Worm (Caenorhabditis elegans) whole organism, L3 larva: ENCODE measurements around the gene Y62E10A.6.

ENCODE experiments used
- R02D3.7 ChIP-seq: fragments of 150-350 bp; optimal IDR thresholded peaks from 2 replicates; lab custom pipeline; 2014; ENCODE audit warnings: missing biosample characterization, missing genetic modification characterization
- ZK546.5 ChIP-seq: sonication (generic microtip); optimal IDR thresholded peaks from 2 replicates; lab custom pipeline; 2017; ENCODE audit warnings: missing biosample characterization, missing genetic modification characterization
- aly-2 ChIP-seq: fragments of 150-350 bp; optimal IDR thresholded peaks from 2 replicates; lab custom pipeline; 2014; ENCODE audit warnings: missing biosample characterization, missing genetic modification characterization
- ama-1 ChIP-seq: fragments of 150-350 bp; optimal IDR thresholded peaks from 2 replicates; lab custom pipeline; 2018
- ceh-16 ChIP-seq: sonication (generic microtip); optimal IDR thresholded peaks from 2 replicates; lab custom pipeline; 2017; ENCODE audit warnings: missing biosample characterization, missing genetic modification characterization
- ceh-28 ChIP-seq: fragments of 150-350 bp; optimal IDR thresholded peaks from 2 replicates; lab custom pipeline; 2014; ENCODE audit warnings: missing biosample characterization, missing genetic modification reagents, missing genetic modification characterization
- ceh-82 ChIP-seq: fragments of 150-350 bp; optimal IDR thresholded peaks from 2 replicates; lab custom pipeline; 2014; ENCODE audit warnings: missing biosample characterization, missing genetic modification characterization
- ceh-9 ChIP-seq: sonication (generic microtip); optimal IDR thresholded peaks from 2 replicates; lab custom pipeline; 2018; ENCODE audit warnings: missing biosample characterization, missing genetic modification characterization
- daf-12 ChIP-seq: fragments of 150-350 bp; optimal IDR thresholded peaks from 2 replicates; lab custom pipeline; 2014; ENCODE audit warnings: missing biosample characterization, missing genetic modification reagents, missing genetic modification characterization
- egl-27 ChIP-seq: sonication (generic microtip); optimal IDR thresholded peaks from 4 replicates; lab custom pipeline; 2017; ENCODE audit warnings: missing biosample characterization, missing genetic modification reagents, missing genetic modification characterization
- egl-5 ChIP-seq: fragments of 150-350 bp; optimal IDR thresholded peaks from 2 replicates; lab custom pipeline; 2017; ENCODE audit warnings: missing biosample characterization, missing genetic modification reagents, missing genetic modification characterization, inconsistent platforms
- elt-1 ChIP-seq: fragments of 150-350 bp; optimal IDR thresholded peaks from 2 replicates; lab custom pipeline; 2014; ENCODE audit warnings: missing biosample characterization, missing genetic modification characterization
- elt-2 ChIP-seq: sonication (generic microtip); optimal IDR thresholded peaks from 2 replicates; lab custom pipeline; 2016; ENCODE audit warnings: missing genetic modification reagents, mild to moderate bottlenecking, missing genetic modification characterization, missing compliant biosample characterization
- elt-3 ChIP-seq, 3 experiments: fragments of 150-350 bp in 1 of 3; sonication (generic microtip) in 2 of 3; optimal IDR thresholded peaks; 2 replicates in 2 of 3; 4 replicates in 1 of 3; lab custom pipeline; 2014 to 2017; ENCODE audit warnings: missing biosample characterization in 3 of 3, missing genetic modification characterization in 3 of 3
- eor-1 ChIP-seq, 2 experiments: fragments of 150-350 bp; optimal IDR thresholded peaks; 2 replicates each; lab custom pipeline; 2014 to 2018; ENCODE audit warnings: missing biosample characterization in 2 of 2, missing genetic modification characterization in 2 of 2
- fkh-10 ChIP-seq: sonication (generic microtip); optimal IDR thresholded peaks from 2 replicates; lab custom pipeline; 2017; ENCODE audit warnings: missing biosample characterization, missing genetic modification reagents, missing genetic modification characterization
- fkh-2 ChIP-seq: fragments of 150-350 bp; optimal IDR thresholded peaks from 2 replicates; lab custom pipeline; 2014; ENCODE audit warnings: missing biosample characterization, missing genetic modification reagents, missing genetic modification characterization
- fos-1 ChIP-seq: fragments of 150-350 bp; optimal IDR thresholded peaks from 2 replicates; lab custom pipeline; 2014; ENCODE audit warnings: missing biosample characterization, missing genetic modification characterization
- hmg-11 ChIP-seq: sonication (generic microtip); optimal IDR thresholded peaks from 2 replicates; lab custom pipeline; 2016; ENCODE audit warnings: missing genetic modification characterization, missing compliant biosample characterization
- jun-1 ChIP-seq: fragments of 150-350 bp; optimal IDR thresholded peaks from 2 replicates; lab custom pipeline; 2014; ENCODE audit warnings: missing biosample characterization, missing genetic modification reagents, missing genetic modification characterization
- lin-15B ChIP-seq: fragments of 150-350 bp; optimal IDR thresholded peaks from 2 replicates; lab custom pipeline; 2014; ENCODE audit warnings: missing biosample characterization, missing genetic modification characterization
- lin-39 ChIP-seq: fragments of 150-350 bp; optimal IDR thresholded peaks from 2 replicates; lab custom pipeline; 2018; ENCODE audit warnings: missing biosample characterization, missing genetic modification reagents, missing genetic modification characterization
- lsy-12 ChIP-seq: sonication (generic microtip); optimal IDR thresholded peaks from 2 replicates; lab custom pipeline; 2016; ENCODE audit warnings: mild to moderate bottlenecking, missing genetic modification characterization, missing compliant biosample characterization
- mdl-1 ChIP-seq: fragments of 150-350 bp; optimal IDR thresholded peaks from 2 replicates; lab custom pipeline; 2014; ENCODE audit warnings: missing biosample characterization, missing genetic modification characterization
- mml-1 ChIP-seq: fragments of 150-350 bp; sonication (generic microtip); optimal IDR thresholded peaks from 3 replicates; lab custom pipeline; 2014; ENCODE audit warnings: missing biosample characterization, missing genetic modification characterization
- nfya-1 ChIP-seq: sonication (generic microtip); optimal IDR thresholded peaks from 2 replicates; lab custom pipeline; 2017; ENCODE audit warnings: missing genetic modification characterization, mild to moderate bottlenecking, missing compliant biosample characterization, antibody characterized with exemption, moderate library complexity; ENCODE audit not compliant: insufficient read depth
- nhr-11 ChIP-seq: fragments of 150-350 bp; optimal IDR thresholded peaks from 2 replicates; lab custom pipeline; 2014; ENCODE audit warnings: missing biosample characterization, missing genetic modification characterization
- nhr-12 ChIP-seq: fragments of 150-350 bp; optimal IDR thresholded peaks from 2 replicates; lab custom pipeline; 2014; ENCODE audit warnings: missing biosample characterization, missing genetic modification characterization
- nhr-23 ChIP-seq: fragments of 150-350 bp; optimal IDR thresholded peaks from 2 replicates; lab custom pipeline; 2014; ENCODE audit warnings: missing biosample characterization, missing genetic modification reagents, missing genetic modification characterization
- nhr-237 ChIP-seq: fragments of 150-350 bp; optimal IDR thresholded peaks from 2 replicates; lab custom pipeline; 2014; ENCODE audit warnings: missing biosample characterization, missing genetic modification characterization
- nhr-25 ChIP-seq: sonication (generic microtip); optimal IDR thresholded peaks from 2 replicates; lab custom pipeline; 2017; ENCODE audit warnings: missing biosample characterization, missing genetic modification characterization
- nhr-28 ChIP-seq: fragments of 150-350 bp; optimal IDR thresholded peaks from 2 replicates; lab custom pipeline; 2014; ENCODE audit warnings: missing biosample characterization, missing genetic modification characterization
- nhr-43 ChIP-seq: sonication (generic microtip); optimal IDR thresholded peaks from 2 replicates; lab custom pipeline; 2016; ENCODE audit warnings: mild to moderate bottlenecking, missing genetic modification characterization, missing compliant biosample characterization; ENCODE audit not compliant: poor library complexity, severe bottlenecking
- nhr-67 ChIP-seq: fragments of 150-350 bp; optimal IDR thresholded peaks from 2 replicates; lab custom pipeline; 2014; ENCODE audit warnings: missing biosample characterization, missing genetic modification characterization
- nhr-76 ChIP-seq: fragments of 150-350 bp; sonication (generic microtip); optimal IDR thresholded peaks from 5 replicates; lab custom pipeline; 2014; ENCODE audit warnings: missing biosample characterization, missing genetic modification characterization
- nhr-77 ChIP-seq: fragments of 150-350 bp; optimal IDR thresholded peaks from 2 replicates; lab custom pipeline; 2014; ENCODE audit warnings: missing biosample characterization, missing genetic modification characterization
- pha-4 ChIP-seq: fragments of 150-350 bp; optimal IDR thresholded peaks from 2 replicates; lab custom pipeline; 2014; ENCODE audit warnings: missing biosample characterization, missing genetic modification reagents, missing genetic modification characterization
- pqm-1 ChIP-seq: fragments of 150-350 bp; optimal IDR thresholded peaks from 2 replicates; lab custom pipeline; 2017; ENCODE audit warnings: missing biosample characterization, missing genetic modification characterization, inconsistent platforms
- sea-2 ChIP-seq: fragments of 150-350 bp; sonication (generic microtip); optimal IDR thresholded peaks from 4 replicates; lab custom pipeline; 2014; ENCODE audit warnings: missing biosample characterization, missing genetic modification reagents, missing genetic modification characterization
- skn-1 ChIP-seq: fragments of 150-350 bp; optimal IDR thresholded peaks from 2 replicates; lab custom pipeline; 2014; ENCODE audit warnings: missing biosample characterization, missing genetic modification characterization
- snpc-4 ChIP-seq: fragments of 150-350 bp; optimal IDR thresholded peaks from 2 replicates; lab custom pipeline; 2014; ENCODE audit warnings: missing biosample characterization, missing genetic modification characterization
- tbx-2 ChIP-seq: sonication (generic microtip); optimal IDR thresholded peaks from 2 replicates; lab custom pipeline; 2016; ENCODE audit warnings: mild to moderate bottlenecking, missing genetic modification characterization, missing compliant biosample characterization
- unc-39 ChIP-seq: sonication (generic microtip); optimal IDR thresholded peaks from 4 replicates; lab custom pipeline; 2017; ENCODE audit warnings: missing biosample characterization, missing genetic modification characterization
- unc-62 ChIP-seq: fragments of 150-350 bp; sonication (generic microtip); optimal IDR thresholded peaks from 4 replicates; lab custom pipeline; 2014; ENCODE audit warnings: missing biosample characterization, missing genetic modification reagents, missing genetic modification characterization
- zag-1 ChIP-seq: fragments of 150-350 bp; optimal IDR thresholded peaks from 2 replicates; lab custom pipeline; 2014; ENCODE audit warnings: missing biosample characterization, missing genetic modification characterization
- ztf-11 ChIP-seq: fragments of 150-350 bp; optimal IDR thresholded peaks from 2 replicates; lab custom pipeline; 2014; ENCODE audit warnings: missing biosample characterization, missing genetic modification characterization
- ztf-4 ChIP-seq: fragments of 150-350 bp; optimal IDR thresholded peaks from 2 replicates; lab custom pipeline; 2014; ENCODE audit warnings: missing biosample characterization, missing genetic modification characterization

The Y62E10A.6 gene

ce11 chrIV:13389237-13389636 lies 17.4 kb downstream of the Y62E10A.6 start:
- TF ChIP-seq nfya-1 (tag; lab: Kevin White, UChicago) = no peak
- TF ChIP-seq nhr-43 (tag; lab: Kevin White, UChicago) = peak; percentile 36

- TF ChIP-seq daf-12 (tag; lab: Kevin White, UChicago) (no peak), zag-1 (tag; lab: Kevin White, UChicago) (no peak), unc-39 (tag; lab: Kevin White, UChicago) (no peak)
- TF ChIP-seq, all 47 proteins: peak for 0
Observed at ce11 chrIV:13390770-13391169, 19.0 kb downstream of the Y62E10A.6 start.

DNA sequence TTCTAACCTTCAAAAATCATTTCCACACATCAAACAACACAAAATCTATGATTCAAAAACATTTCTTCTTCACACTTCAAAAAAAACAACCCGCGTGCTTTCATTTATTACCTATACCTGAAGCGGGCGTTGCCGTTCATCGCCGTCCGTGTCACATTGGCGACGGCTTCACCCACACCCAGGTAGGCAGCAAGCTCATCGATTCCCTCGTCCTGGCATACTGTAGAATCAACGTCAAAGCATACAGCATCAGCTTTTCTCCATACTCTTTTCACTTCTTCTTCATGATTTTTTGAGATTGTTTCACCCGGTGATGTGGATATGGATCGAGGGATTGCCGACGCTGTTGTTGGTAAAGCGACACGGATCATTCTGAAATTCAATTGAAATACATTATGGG lies 20.4 kb downstream of the Y62E10A.6 start:
- TF ChIP-seq ceh-28 (no peak), nfya-1 (tag; lab: Kevin White, UChicago) (no peak), ama-1 (lab: Kevin White, UChicago) (peak; percentile 72), nhr-43 (tag; lab: Kevin White, UChicago) (peak; percentile 10), ztf-4 (no peak), unc-39 (tag; lab: Kevin White, UChicago) (no peak)

- TF ChIP-seq nhr-23 (tag; lab: Kevin White, UChicago) = peak; percentile 87
- no peak for TF ChIP-seq ZK546.5 (tag; lab: Kevin White, UChicago)
- no peak for TF ChIP-seq nhr-76 (tag; lab: Kevin White, UChicago)
- TF ChIP-seq nhr-237 = no peak
- peak; percentile 26 for TF ChIP-seq jun-1
- TF ChIP-seq daf-12 (tag; lab: Kevin White, UChicago) = no peak
- no peak for TF ChIP-seq ceh-82 (tag; lab: Kevin White, UChicago)
- peak; percentile 90 for TF ChIP-seq elt-2 (tag; lab: Kevin White, UChicago)
- peak; percentile 92 for TF ChIP-seq pqm-1 (tag; lab: Kevin White, UChicago)
- no peak for TF ChIP-seq mml-1
- peak in 1 of 3 experiments; percentile 7 for TF ChIP-seq elt-3 (tag; optimal IDR thresholded peaks at IDR 0.05; lab: Kevin White, UChicago)
- no peak for TF ChIP-seq eor-1 (tag; optimal IDR thresholded peaks at IDR 0.05; lab: Kevin White, UChicago)
- TF ChIP-seq nhr-77 (tag; lab: Kevin White, UChicago) = peak; percentile 7
- TF ChIP-seq lsy-12 (tag; lab: Kevin White, UChicago) = peak; percentile 47
- no peak for TF ChIP-seq pha-4
- no peak for TF ChIP-seq ama-1 (lab: Kevin White, UChicago)
- no peak for TF ChIP-seq ceh-28
- TF ChIP-seq R02D3.7 (tag; lab: Kevin White, UChicago) = no peak
- TF ChIP-seq ceh-9 = no peak
- TF ChIP-seq snpc-4 = no peak
- TF ChIP-seq aly-2 (tag; lab: Kevin White, UChicago) = no peak
- TF ChIP-seq hmg-11 = no peak
- TF ChIP-seq nhr-43 (tag; lab: Kevin White, UChicago) = peak; percentile 7
- TF ChIP-seq ceh-16 (tag; lab: Kevin White, UChicago) = no peak
- no peak for TF ChIP-seq unc-62
- no peak for TF ChIP-seq egl-5 (tag; lab: Kevin White, UChicago)
- TF ChIP-seq egl-27 = no peak
- peak; percentile 9 for TF ChIP-seq nfya-1 (tag; lab: Kevin White, UChicago)
- peak; percentile 7 for TF ChIP-seq ztf-4
- TF ChIP-seq fkh-2 (tag; lab: Kevin White, UChicago) = no peak
- no peak for TF ChIP-seq tbx-2
- TF ChIP-seq zag-1 (tag; lab: Kevin White, UChicago) = no peak
- TF ChIP-seq nhr-12 (tag; lab: Kevin White, UChicago) = no peak
- TF ChIP-seq nhr-28 (tag; lab: Kevin White, UChicago) = peak; percentile 17
- TF ChIP-seq lin-39 (tag; lab: Kevin White, UChicago) = no peak
- TF ChIP-seq mdl-1 (tag; lab: Kevin White, UChicago) = no peak
- TF ChIP-seq nhr-67 (tag; lab: Kevin White, UChicago) = no peak
- TF ChIP-seq fos-1 = no peak
- peak; percentile 54 for TF ChIP-seq nhr-25 (tag; lab: Kevin White, UChicago)
- peak; percentile 61 for TF ChIP-seq skn-1
- TF ChIP-seq sea-2 (GFP tag; lab: Kevin White, UChicago) = no peak
- TF ChIP-seq nhr-11 (tag; lab: Kevin White, UChicago) = no peak
- TF ChIP-seq ztf-11 = no peak
- TF ChIP-seq lin-15B = no peak
- no peak for TF ChIP-seq fkh-10 (GFP tag; lab: Kevin White, UChicago)
- TF ChIP-seq elt-1 (tag; lab: Kevin White, UChicago) = no peak
- TF ChIP-seq unc-39 (tag; lab: Kevin White, UChicago) = no peak
Observed at ce11 chrIV:13393246-13393716, 21.5 kb downstream of the Y62E10A.6 start.
